Fruit fly (Drosophila melanogaster): ENCODE results near the gene CG10958.

Gene CG10958

DNA sequence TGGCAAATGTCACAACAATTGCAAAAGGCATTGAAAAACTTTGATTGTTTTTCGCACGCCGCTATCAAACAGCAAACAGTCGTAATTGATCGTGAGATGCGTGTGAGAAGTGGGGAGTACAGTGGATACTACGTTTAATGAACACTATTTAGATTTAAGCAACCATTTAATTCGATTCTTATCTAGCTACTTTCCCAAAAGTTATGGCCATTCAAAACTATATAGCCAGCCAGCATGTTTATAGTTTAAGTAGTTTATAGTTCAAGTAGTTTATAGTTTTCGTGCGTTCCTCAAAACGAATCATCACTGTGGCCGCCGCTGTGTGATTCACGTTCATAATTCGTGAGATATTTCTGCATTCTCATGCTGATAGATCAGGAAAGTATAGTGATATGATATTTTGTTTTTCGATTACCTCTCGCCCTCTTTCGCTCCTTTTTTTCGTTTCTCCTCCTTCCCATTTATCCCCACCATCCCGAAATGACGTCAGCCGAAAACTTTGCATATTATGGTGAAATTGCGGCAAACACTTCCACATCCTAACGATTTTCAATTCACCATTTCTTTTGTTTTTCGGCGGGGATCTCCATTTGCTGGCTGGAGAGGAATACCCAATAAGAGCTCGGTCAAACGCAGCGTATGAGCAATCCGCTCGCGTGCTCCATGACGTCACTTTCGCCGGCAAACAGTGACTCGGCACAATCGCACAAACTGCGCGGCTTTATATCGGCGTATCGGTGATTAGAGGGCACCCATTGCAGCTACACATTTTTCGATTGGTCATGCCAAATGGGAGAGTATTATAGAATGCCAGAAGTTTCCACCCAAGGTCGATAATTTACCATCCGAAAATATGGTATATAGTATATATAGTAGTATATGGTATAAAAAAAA is 18.5 kb upstream of the CG10958 start (continued):
- no peak for TF ChIP-seq CG17912 (GFP tag; optimal IDR thresholded peaks at IDR 0.05)
- peak; percentile 63 for TF ChIP-seq CG12155 (GFP tag; optimal IDR thresholded peaks at IDR 0.05)
- TF ChIP-seq CG6765 (GFP tag; optimal IDR thresholded peaks at IDR 0.05), result no peak
- no peak for TF ChIP-seq CG6272 (GFP tag; IDR thresholded peaks at IDR 0.05)
- no peak for TF ChIP-seq ap (GFP tag; IDR thresholded peaks at IDR 0.05)
- peak; percentile 34; the same call in 1 of the 3 replicates for TF ChIP-seq B-H1 (GFP tag; IDR thresholded peaks at IDR 0.05)
- TF ChIP-seq CG1603 (tag; optimal IDR thresholded peaks at IDR 0.05), result peak; percentile 69
- peak; percentile 84 for TF ChIP-seq Hmr (GFP tag; optimal IDR thresholded peaks at IDR 0.05)
- no peak for TF ChIP-seq Eip74EF (GFP tag; optimal IDR thresholded peaks at IDR 0.05)
- no peak for TF ChIP-seq fd102C (GFP tag; optimal IDR thresholded peaks at IDR 0.05)
- no peak for TF ChIP-seq CG15696 (tag; optimal IDR thresholded peaks at IDR 0.05)
- peak; percentile 41 for TF ChIP-seq Oli (tag; optimal IDR thresholded peaks at IDR 0.05)
- no peak for TF ChIP-seq danr (GFP tag; IDR thresholded peaks at IDR 0.05)
- TF ChIP-seq CG1024 (GFP tag; IDR thresholded peaks at IDR 0.05), result 0 out of 2 replicates have a peak, but pooled peaks have one; percentile 14
- TF ChIP-seq CrebB (tag; optimal IDR thresholded peaks at IDR 0.05), result peak; percentile 51
- TF ChIP-seq gsb (GFP tag; IDR thresholded peaks at IDR 0.05), result peak; percentile 58; the same call in 1 of the 2 replicates
- no peak for TF ChIP-seq Dref (GFP tag; IDR thresholded peaks at IDR 0.05)
- TF ChIP-seq Hand (GFP tag; optimal IDR thresholded peaks at IDR 0.05), result peak; percentile 20
- no peak for TF ChIP-seq CG11723 (GFP tag; optimal IDR thresholded peaks at IDR 0.05)
- peak; percentile 17 for TF ChIP-seq Blimp-1 (GFP tag; optimal IDR thresholded peaks at IDR 0.05)
- no peak for TF ChIP-seq ac (GFP tag; optimal IDR thresholded peaks at IDR 0.05)
- no peak for TF ChIP-seq Lpt (GFP tag; optimal IDR thresholded peaks at IDR 0.05)
- peak; percentile 30 for TF ChIP-seq Camta (GFP tag; optimal IDR thresholded peaks at IDR 0.05)
- TF ChIP-seq CG43689 (GFP tag; IDR thresholded peaks at IDR 0.05), result no peak
- TF ChIP-seq sna (GFP tag; IDR thresholded peaks at IDR 0.05; ENCODE audit: partially characterized antibody), result no peak
- TF ChIP-seq CG11560 (tag; IDR thresholded peaks at IDR 0.05), result 0 out of 3 replicates have a peak, but pooled peaks have one; percentile 40
- no peak for TF ChIP-seq CG10267 (tag; optimal IDR thresholded peaks at IDR 0.05)
- no peak for TF ChIP-seq CG1832 (GFP tag; optimal IDR thresholded peaks at IDR 0.05)
- TF ChIP-seq CG2202 (tag; optimal IDR thresholded peaks at IDR 0.05), result no peak
- peak; percentile 47; the same call in 1 of the 2 replicates for TF ChIP-seq Rx (GFP tag; IDR thresholded peaks at IDR 0.05)
- peak; percentile 72 for TF ChIP-seq sens (GFP tag)
- TF ChIP-seq CoRest (tag; optimal IDR thresholded peaks at IDR 0.05), result peak; percentile 70
- no peak for TF ChIP-seq Bdp1 (GFP tag; optimal IDR thresholded peaks at IDR 0.05)
- TF ChIP-seq CG2678 (tag; optimal IDR thresholded peaks at IDR 0.05), result peak; percentile 74
- no peak for TF ChIP-seq CG16815 (GFP tag; optimal IDR thresholded peaks at IDR 0.05)
- peak; percentile 52 for TF ChIP-seq bab2 (GFP tag; optimal IDR thresholded peaks at IDR 0.05)
- no peak for TF ChIP-seq CG10565 (GFP tag; optimal IDR thresholded peaks at IDR 0.05)
- TF ChIP-seq vnd (GFP tag; IDR thresholded peaks at IDR 0.05; ENCODE audit: partially characterized antibody), result no peak
- peak; percentile 76 for TF ChIP-seq vfl (GFP tag; optimal IDR thresholded peaks at IDR 0.05)
- TF ChIP-seq MTF-1 (GFP tag; optimal IDR thresholded peaks at IDR 0.05; ENCODE audit: borderline replicate concordance), result no peak
- no peak for TF ChIP-seq CG5953 (GFP tag; IDR thresholded peaks at IDR 0.05)
- TF ChIP-seq CG13287 (GFP tag; IDR thresholded peaks at IDR 0.05; ENCODE audit: partially characterized antibody), result no peak
- TF ChIP-seq CG2875 (GFP tag; optimal IDR thresholded peaks at IDR 0.05), result no peak
- TF ChIP-seq CG4854 (GFP tag; optimal IDR thresholded peaks at IDR 0.05), result peak; percentile 48
- TF ChIP-seq CG3726 (GFP tag; IDR thresholded peaks at IDR 0.05), result no peak
- peak; percentile 56; the same call in 1 of the 2 replicates for TF ChIP-seq MBD-R2 (GFP tag; IDR thresholded peaks at IDR 0.05)
- peak; percentile 36 for TF ChIP-seq emc (GFP tag; optimal IDR thresholded peaks at IDR 0.05)
- TF ChIP-seq CG3407 (GFP tag; optimal IDR thresholded peaks at IDR 0.05), result no peak

All from whole organism, embryonic.